Worm (Caenorhabditis elegans): Measurements from ENCODE around the gene C07G1.7.

- no peak for TF ChIP-seq hrde-1 (tag; optimal IDR thresholded peaks at IDR 0.05; ENCODE audit: borderline replicate concordance)
- no peak for TF ChIP-seq ceh-79 (tag; optimal IDR thresholded peaks at IDR 0.05)
- no peak for TF ChIP-seq chd-7 (tag; optimal IDR thresholded peaks at IDR 0.05)
- no peak for TF ChIP-seq dpl-1 (GFP tag; optimal IDR thresholded peaks at IDR 0.05)
- no peak for TF ChIP-seq unc-130 (GFP tag; optimal IDR thresholded peaks at IDR 0.05)
- TF ChIP-seq ceh-100 (GFP tag; IDR thresholded peaks at IDR 0.05), result no peak
- no peak for TF ChIP-seq akir-1 (GFP tag; optimal IDR thresholded peaks at IDR 0.05)
- no peak for TF ChIP-seq Y53G8AR.9 (GFP tag; conservative IDR thresholded peaks at IDR 0.05)
- TF ChIP-seq mes-4 (tag; optimal IDR thresholded peaks at IDR 0.05), result no peak
- no peak for TF ChIP-seq madf-10 (tag; optimal IDR thresholded peaks at IDR 0.05)
- TF ChIP-seq ZK185.1 (tag; optimal IDR thresholded peaks at IDR 0.05; ENCODE audit: poor library complexity, severe bottlenecking), result no peak
- no peak for TF ChIP-seq hmg-20 (GFP tag; IDR thresholded peaks at IDR 0.05)
- TF ChIP-seq F57A8.1 (GFP tag; optimal IDR thresholded peaks at IDR 0.05), result no peak
Measured at ce11 chrIV:8174792-8175191, 36.9 kb downstream of the C07G1.7 start.
